Worm (Caenorhabditis elegans) whole organism, young adult: ENCODE data around the gene acbp-4.
"Not testable (repeated sequence)": the region's sequence is repeated elsewhere in the genome, so short reads cannot be mapped to it uniquely, and the experiment has no call there.

Source experiments
- B0035.1 ChIP-seq: sonication (generic microtip); optimal IDR thresholded peaks from 2 replicates; lab custom pipeline; 2016; ENCODE audit warnings: missing genetic modification characterization, mild to moderate bottlenecking, missing compliant biosample characterization, missing genotype, missing genetic modification reagents
- D2030.7 ChIP-seq: fragments of 200-800 bp; sonication (Bioruptor generic); IDR thresholded peaks from 2 replicates; pipeline ENCODE4 v1.3.6; 2022; ENCODE audit warnings: missing genetic modification reagents, missing genetic modification characterization, missing compliant biosample characterization
- F23B12.7 ChIP-seq: sonication (generic microtip); optimal IDR thresholded peaks from 2 replicates; lab custom pipeline; 2017; ENCODE audit warnings: missing genetic modification characterization, mild to moderate bottlenecking, missing compliant biosample characterization, antibody characterized with exemption, moderate library complexity; ENCODE audit not compliant: insufficient read depth
- F52B5.7 ChIP-seq: sonication (generic microtip); optimal IDR thresholded peaks from 2 replicates; lab custom pipeline; 2016; ENCODE audit warnings: mild to moderate bottlenecking, missing genetic modification characterization, missing compliant biosample characterization
- T26A5.8 ChIP-seq: sonication (generic microtip); optimal IDR thresholded peaks from 2 replicates; lab custom pipeline; 2016; ENCODE audit warnings: missing genetic modification characterization, missing compliant biosample characterization
- Y53F4B.3 ChIP-seq: fragments of 200-800 bp; sonication (Bioruptor generic); IDR thresholded peaks from 2 replicates; pipeline ENCODE4 v1.3.6; 2022; ENCODE audit warnings: missing genetic modification reagents, missing genetic modification characterization, missing compliant biosample characterization
- Y53G8AR.9 ChIP-seq: fragments of 200-800 bp; sonication (Bioruptor generic); conservative IDR thresholded peaks from 2 replicates; pipeline ENCODE4 v1.3.6; 2022; ENCODE audit warnings: missing genetic modification reagents, missing genetic modification characterization, missing compliant biosample characterization
- Y56A3A.18 ChIP-seq: fragments of 200-800 bp; sonication (Bioruptor generic); IDR thresholded peaks from 2 replicates; pipeline ENCODE4 v1.3.6; 2022; ENCODE audit warnings: missing genetic modification reagents, missing genetic modification characterization, missing compliant biosample characterization
- Y95B8A.8 ChIP-seq: fragments of 200-800 bp; sonication (Bioruptor generic); IDR thresholded peaks from 2 replicates; pipeline ENCODE4 v1.3.6; 2022; ENCODE audit warnings: missing genetic modification reagents, missing genetic modification characterization, missing compliant biosample characterization
- akir-1 ChIP-seq: fragments of 200-800 bp; sonication (Bioruptor generic); optimal IDR thresholded peaks from 2 replicates; lab custom pipeline; 2018; ENCODE audit warnings: mild to moderate bottlenecking, missing genetic modification characterization, moderate library complexity, missing compliant biosample characterization
- aptf-2 ChIP-seq: fragments of 200-800 bp; sonication (Bioruptor generic); conservative IDR thresholded peaks from 2 replicates; pipeline ENCODE4 v1.3.6; 2022; ENCODE audit warnings: missing genetic modification reagents, missing genetic modification characterization, missing compliant biosample characterization
- attf-6 ChIP-seq: fragments of 200-800 bp; sonication (Bioruptor generic); IDR thresholded peaks from 2 replicates; pipeline ENCODE4 v1.3.6; 2022; ENCODE audit warnings: missing genetic modification reagents, missing genetic modification characterization, missing compliant biosample characterization
- cebp-1 ChIP-seq, 2 experiments: fragments of 200-800 bp in 1 of 2; sonication (Bioruptor generic) in 1 of 2; sonication (generic microtip) in 1 of 2; IDR thresholded peaks in 1 of 2; optimal IDR thresholded peaks in 1 of 2; 2 replicates each; pipeline versions ENCODE4 v1.3.6 to Lab custom; 2017 to 2022; ENCODE audit warnings: missing compliant biosample characterization in 2 of 2, missing genetic modification characterization in 2 of 2, mild to moderate bottlenecking in 1 of 2, missing genetic modification reagents in 1 of 2, moderate library complexity in 1 of 2
- ceh-100 ChIP-seq: fragments of 200-800 bp; sonication (Bioruptor generic); IDR thresholded peaks from 2 replicates; pipeline ENCODE4 v1.3.6; 2022; ENCODE audit warnings: missing genetic modification reagents, missing genetic modification characterization, missing compliant biosample characterization
- ceh-27 ChIP-seq: fragments of 200-800 bp; sonication (Bioruptor generic); optimal IDR thresholded peaks from 2 replicates; lab custom pipeline; 2018; ENCODE audit warnings: mild to moderate bottlenecking, missing genetic modification characterization, moderate library complexity, missing compliant biosample characterization
- ceh-91 ChIP-seq: fragments of 200-800 bp; sonication (Bioruptor generic); IDR thresholded peaks from 2 replicates; pipeline ENCODE4 v1.3.6; 2022; ENCODE audit warnings: missing genetic modification reagents, missing genetic modification characterization, missing compliant biosample characterization
- ekl-4 ChIP-seq: fragments of 200-800 bp; sonication (Bioruptor generic); IDR thresholded peaks from 2 replicates; pipeline ENCODE4 v1.3.6; 2022; ENCODE audit warnings: missing genetic modification reagents, missing genetic modification characterization, missing compliant biosample characterization
- hmg-1.2 ChIP-seq: fragments of 200-800 bp; sonication (Bioruptor generic); IDR thresholded peaks from 2 replicates; pipeline ENCODE4 v1.3.6; 2022; ENCODE audit warnings: missing genetic modification reagents, missing genetic modification characterization, missing compliant biosample characterization
- let-526 ChIP-seq: fragments of 200-800 bp; sonication (Bioruptor generic); IDR thresholded peaks from 2 replicates; pipeline ENCODE4 v1.3.6; 2022; ENCODE audit warnings: missing genetic modification reagents, missing genetic modification characterization, missing compliant biosample characterization
- lin-26 ChIP-seq: fragments of 200-800 bp; sonication (Bioruptor generic); IDR thresholded peaks from 2 replicates; pipeline ENCODE4 v1.3.6; 2022; ENCODE audit warnings: missing genetic modification reagents, missing genetic modification characterization, missing compliant biosample characterization
- lin-40 ChIP-seq: sonication (generic microtip); optimal IDR thresholded peaks from 2 replicates; lab custom pipeline; 2016; ENCODE audit warnings: missing genetic modification characterization, mild to moderate bottlenecking, missing compliant biosample characterization, missing genotype, missing genetic modification reagents
- mcd-1 ChIP-seq: fragments of 200-800 bp; sonication (Bioruptor generic); IDR thresholded peaks from 2 replicates; pipeline ENCODE4 v1.3.6; 2022; ENCODE audit warnings: missing genetic modification reagents, missing genetic modification characterization, missing compliant biosample characterization
- nfya-2 ChIP-seq: fragments of 200-800 bp; sonication (Bioruptor generic); IDR thresholded peaks from 2 replicates; pipeline ENCODE4 v1.3.6; 2022; ENCODE audit warnings: missing genetic modification reagents, missing genetic modification characterization, missing compliant biosample characterization
- nfyb-1 ChIP-seq: fragments of 200-800 bp; sonication (Bioruptor generic); IDR thresholded peaks from 2 replicates; pipeline ENCODE4 v1.3.6; 2022; ENCODE audit warnings: missing genetic modification reagents, missing genetic modification characterization, missing compliant biosample characterization
- nhr-179 ChIP-seq: sonication (generic microtip); optimal IDR thresholded peaks from 2 replicates; lab custom pipeline; 2016; ENCODE audit warnings: mild to moderate bottlenecking, missing genetic modification characterization, missing compliant biosample characterization
- nhr-27 ChIP-seq: fragments of 200-800 bp; sonication (Bioruptor generic); optimal IDR thresholded peaks from 2 replicates; lab custom pipeline; 2018; ENCODE audit warnings: mild to moderate bottlenecking, missing genetic modification characterization, moderate library complexity, missing compliant biosample characterization
- nhr-80 ChIP-seq: sonication (generic microtip); optimal IDR thresholded peaks from 2 replicates; lab custom pipeline; 2016; ENCODE audit warnings: missing genetic modification characterization, missing compliant biosample characterization
- nhr-90 ChIP-seq: sonication (generic microtip); optimal IDR thresholded peaks from 2 replicates; lab custom pipeline; 2016; ENCODE audit warnings: missing genotype, mild to moderate bottlenecking, missing genetic modification characterization, missing compliant biosample characterization
- pbrm-1 ChIP-seq: fragments of 200-800 bp; sonication (Bioruptor generic); IDR thresholded peaks from 2 replicates; pipeline ENCODE4 v1.3.6; 2022; ENCODE audit warnings: missing genetic modification reagents, missing genetic modification characterization, missing compliant biosample characterization
- rec-8 ChIP-seq, 2 experiments: sonication (generic microtip); optimal IDR thresholded peaks; 2 replicates each; lab custom pipeline; 2016; ENCODE audit warnings: mild to moderate bottlenecking in 2 of 2, missing genetic modification characterization in 2 of 2, missing genetic modification reagents in 2 of 2, missing genotype in 2 of 2, missing biosample characterization in 1 of 2, missing compliant biosample characterization in 1 of 2, moderate library complexity in 1 of 2
- repo-1 ChIP-seq: sonication (generic microtip); optimal IDR thresholded peaks from 2 replicates; lab custom pipeline; 2017; ENCODE audit warnings: mild to moderate bottlenecking, missing genetic modification characterization, missing compliant biosample characterization
- snpc-1.1 ChIP-seq: sonication (generic microtip); optimal IDR thresholded peaks from 2 replicates; lab custom pipeline; 2017; ENCODE audit warnings: missing genetic modification characterization, mild to moderate bottlenecking, missing compliant biosample characterization, antibody characterized with exemption, moderate library complexity, missing genotype, missing genetic modification reagents; ENCODE audit not compliant: insufficient read depth
- snpc-1.3 ChIP-seq: sonication (generic microtip); optimal IDR thresholded peaks from 2 replicates; lab custom pipeline; 2017; ENCODE audit warnings: missing genetic modification characterization, mild to moderate bottlenecking, missing compliant biosample characterization, antibody characterized with exemption, moderate library complexity, missing genotype, missing genetic modification reagents; ENCODE audit not compliant: insufficient read depth
- snpc-4 ChIP-seq, 5 experiments: fragments of 150-350 bp in 1 of 5; sonication (generic microtip) in 4 of 5; optimal IDR thresholded peaks; 2 replicates each; lab custom pipeline; 2014 to 2018; ENCODE audit warnings: missing genetic modification characterization in 5 of 5, missing biosample characterization in 3 of 5, antibody characterized with exemption in 2 of 5, mild to moderate bottlenecking in 2 of 5, missing compliant biosample characterization in 2 of 5, missing genotype in 2 of 5, moderate library complexity in 2 of 5, missing genetic modification reagents in 1 of 5
- tbp1 ChIP-seq: fragments of 200-800 bp; sonication (Bioruptor generic); optimal IDR thresholded peaks from 2 replicates; lab custom pipeline; 2018; ENCODE audit warnings: mild to moderate bottlenecking, missing genetic modification characterization, missing compliant biosample characterization
- xnd-1 ChIP-seq: sonication (generic microtip); optimal IDR thresholded peaks from 2 replicates; lab custom pipeline; 2016; ENCODE audit warnings: missing genotype, missing genetic modification reagents, missing genetic modification characterization, missing compliant biosample characterization
- zim-3 ChIP-seq: sonication (generic microtip); optimal IDR thresholded peaks from 2 replicates; lab custom pipeline; 2017; ENCODE audit warnings: mild to moderate bottlenecking, missing genetic modification characterization, moderate library complexity, missing compliant biosample characterization
- ztf-25 ChIP-seq: fragments of 200-800 bp; sonication (Bioruptor generic); IDR thresholded peaks from 2 replicates; pipeline ENCODE4 v1.3.6; 2022; ENCODE audit warnings: missing genetic modification reagents, missing genetic modification characterization, missing compliant biosample characterization
- ztf-6 ChIP-seq: fragments of 200-800 bp; sonication (Bioruptor generic); IDR thresholded peaks from 2 replicates; pipeline ENCODE4 v1.3.6; 2022; ENCODE audit warnings: missing genetic modification reagents, missing genetic modification characterization, missing compliant biosample characterization

Gene acbp-4

DNA sequence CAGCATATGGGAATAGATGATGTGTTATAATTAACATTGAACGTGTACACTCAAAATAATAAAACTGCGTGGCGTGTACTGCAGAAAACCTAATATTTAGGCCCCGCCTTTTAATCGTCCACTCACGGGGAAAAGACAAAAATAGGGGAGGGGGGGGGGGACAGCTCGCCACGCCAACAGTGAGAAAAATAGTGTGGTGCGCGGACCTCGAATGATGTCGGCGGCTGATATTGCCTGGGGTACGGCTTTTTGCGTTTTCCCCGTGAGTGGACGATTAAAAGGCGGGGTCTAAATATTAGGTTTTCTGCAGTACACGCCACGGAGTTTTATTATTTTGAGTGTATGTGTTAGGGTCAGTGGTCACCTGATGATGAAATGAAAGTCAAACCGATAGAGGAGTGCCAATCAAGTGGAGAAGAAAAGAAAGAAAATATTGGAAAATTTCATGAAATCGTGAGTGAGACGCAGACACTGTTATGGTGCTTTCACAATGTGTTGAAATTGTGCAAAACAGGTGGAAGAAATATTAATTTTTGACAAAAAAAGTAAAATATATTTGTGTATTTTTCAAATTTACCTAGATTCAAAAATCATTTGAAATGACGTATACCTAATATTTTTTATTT, 25.1 kb upstream of the acbp-4 start:
- 0 out of 2 replicates have a peak, but pooled peaks have one; percentile 31 for TF ChIP-seq ekl-4
- peak; percentile 66; the same call in 1 of the 2 replicates for TF ChIP-seq cebp-1 (GFP tag; IDR thresholded peaks at IDR 0.05; lab: Robert Waterston, UW)
- peak; percentile 83 for TF ChIP-seq cebp-1 (tag; optimal IDR thresholded peaks at IDR 0.05; lab: Kevin White, UChicago)
- 0 out of 2 replicates have a peak, but pooled peaks have one; percentile 47 for TF ChIP-seq Y95B8A.8 (GFP tag; lab: Robert Waterston, UW)
- TF ChIP-seq hmg-1.2 (GFP tag; lab: Robert Waterston, UW): peak; percentile 76
- TF ChIP-seq Y53G8AR.9 (GFP tag; lab: Robert Waterston, UW): peak; percentile 48; the same call in 1 of the 2 replicates
- peak; percentile 23; the same call in 1 of the 2 replicates for TF ChIP-seq attf-6 (GFP tag; lab: Robert Waterston, UW)
- peak; percentile 21 for TF ChIP-seq nhr-80 (tag; lab: Kevin White, UChicago)
- 0 out of 2 replicates have a peak, but pooled peaks have one; percentile 12 for TF ChIP-seq pbrm-1 (GFP tag; lab: Robert Waterston, UW)
- TF ChIP-seq nfyb-1 (GFP tag; lab: Robert Waterston, UW): peak; percentile 44; the same call in 1 of the 2 replicates
- TF ChIP-seq mcd-1 (GFP tag; lab: Robert Waterston, UW): peak; percentile 31; the same call in 1 of the 2 replicates
- TF ChIP-seq snpc-4 (GFP tag; optimal IDR thresholded peaks at IDR 0.05; lab: Kevin White, UChicago): not testable (repeated sequence)
- peak in 3 of 4 experiments; percentile 52 to 71 (median 69) for TF ChIP-seq snpc-4 (tag; optimal IDR thresholded peaks at IDR 0.05; lab: Kevin White, UChicago)
- TF ChIP-seq snpc-1.1 (tag; lab: Kevin White, UChicago): peak; percentile 19

DNA sequence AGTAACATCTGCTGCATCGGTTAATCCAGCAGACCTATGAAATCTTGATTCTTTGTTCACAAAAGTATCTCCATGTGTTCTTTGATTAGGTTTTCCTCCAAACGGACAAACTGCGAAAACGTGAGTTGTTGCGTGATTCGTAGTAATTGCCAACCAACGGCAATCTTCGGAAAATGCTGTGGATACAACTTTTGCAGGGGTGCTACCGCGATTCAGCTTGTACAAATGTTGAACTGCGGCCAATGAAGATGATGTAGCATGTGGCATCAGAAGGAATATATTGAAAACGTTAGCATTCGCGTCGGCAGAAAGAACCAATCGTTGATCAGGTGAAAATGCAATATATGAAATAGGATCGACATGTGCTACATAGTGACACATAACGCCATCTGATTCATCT, 22.8 kb upstream of the acbp-4 start:
- TF ChIP-seq rec-8 (tag; optimal IDR thresholded peaks at IDR 0.05; lab: Kevin White, UChicago) (no peak), D2030.7 (no peak), B0035.1 (tag; lab: Kevin White, UChicago) (no peak), nfya-2 (GFP tag; lab: Robert Waterston, UW) (no peak), tbp1 (GFP tag; lab: Kevin White, UChicago) (no peak)

DNA sequence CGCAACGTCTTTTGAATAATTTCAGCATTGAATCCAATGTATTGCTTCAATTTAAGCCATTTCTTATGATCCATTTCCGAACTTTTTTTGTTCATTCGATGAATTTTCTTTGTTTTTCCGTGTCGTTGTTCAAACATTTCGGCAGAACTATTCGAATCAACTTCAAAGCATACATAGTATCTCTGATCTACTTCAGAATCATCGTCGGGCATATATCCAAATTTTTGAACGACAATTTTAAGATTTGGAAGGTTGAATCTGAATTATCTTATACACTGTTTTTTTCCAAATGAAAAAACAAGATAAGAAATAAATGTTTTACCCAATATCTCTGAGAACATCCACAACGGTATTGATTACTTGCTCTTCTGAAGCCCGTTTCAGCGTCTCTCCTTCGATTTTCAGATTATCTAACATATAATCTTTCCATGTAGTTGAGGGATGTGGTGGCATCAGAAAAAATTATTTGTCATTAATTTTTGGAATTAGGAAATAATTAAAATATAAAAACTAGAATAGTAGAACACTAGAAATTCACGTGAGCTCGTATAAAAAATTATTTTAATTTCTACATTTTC, 20.3 kb upstream of the acbp-4 start, which contains the start of gene lab-2:
lab-2 (minus strand) TSS at position 453 of the 578 bp plus-strand sequence.
- no peak for TF ChIP-seq nfya-2 (GFP tag; lab: Robert Waterston, UW)
- TF ChIP-seq nhr-27 (tag; lab: Kevin White, UChicago): no peak
- TF ChIP-seq T26A5.8 (tag; lab: Kevin White, UChicago): no peak
- TF ChIP-seq nhr-179 (tag; lab: Kevin White, UChicago): no peak
- TF ChIP-seq snpc-1.3 (tag; lab: Kevin White, UChicago): no peak
- peak; percentile 67 for TF ChIP-seq F52B5.7 (tag; lab: Kevin White, UChicago)
- no peak for TF ChIP-seq F23B12.7
- peak; percentile 65; the same call in 1 of the 2 replicates for TF ChIP-seq Y56A3A.18 (GFP tag; lab: Robert Waterston, UW)
- TF ChIP-seq snpc-4 (GFP tag; optimal IDR thresholded peaks at IDR 0.05; lab: Kevin White, UChicago): no peak
- TF ChIP-seq snpc-4 (tag; optimal IDR thresholded peaks at IDR 0.05; lab: Kevin White, UChicago): no peak
- TF ChIP-seq xnd-1: no peak
- no peak for TF ChIP-seq ceh-100 (GFP tag; lab: Robert Waterston, UW)
- no peak for TF ChIP-seq lin-26 (GFP tag; lab: Robert Waterston, UW)
- no peak for TF ChIP-seq akir-1 (GFP tag; lab: Kevin White, UChicago)
- TF ChIP-seq aptf-2 (GFP tag; lab: Robert Waterston, UW): no peak
- TF ChIP-seq nhr-90: no peak
- TF ChIP-seq Y95B8A.8 (GFP tag; lab: Robert Waterston, UW): 0 out of 2 replicates have a peak, but pooled peaks have one; percentile 8
- TF ChIP-seq ceh-91 (GFP tag; lab: Robert Waterston, UW): no peak
- TF ChIP-seq ceh-27 (GFP tag; lab: Kevin White, UChicago): no peak
- no peak for TF ChIP-seq mcd-1 (GFP tag; lab: Robert Waterston, UW)
- TF ChIP-seq let-526 (GFP tag; lab: Robert Waterston, UW): 0 out of 2 replicates have a peak, but pooled peaks have one; percentile 9
- TF ChIP-seq Y53F4B.3 (GFP tag; lab: Robert Waterston, UW): no peak
- peak; percentile 67 for TF ChIP-seq repo-1 (tag; lab: Kevin White, UChicago)
- no peak for TF ChIP-seq ztf-6 (GFP tag; lab: Robert Waterston, UW)
- peak; percentile 17 for TF ChIP-seq zim-3
- peak; percentile 18 for TF ChIP-seq lin-40 (tag; lab: Kevin White, UChicago)
- TF ChIP-seq ztf-25 (GFP tag; lab: Robert Waterston, UW): no peak
